Worm (Caenorhabditis elegans): Measurements from ENCODE around the gene sucl-2.

sucl-2 gene

ce11 chrIII:926216-926615 lies 25.0 kb upstream of the sucl-2 start, which contains the start of gene pef-1:
pef-1 (minus strand) TSS chrIII:926316.
- no peak for TF ChIP-seq nhr-232 (tag; optimal IDR thresholded peaks at IDR 0.05)
- no peak for TF ChIP-seq ceh-19 (GFP tag; optimal IDR thresholded peaks at IDR 0.05)
- TF ChIP-seq K09A11.1 (tag; optimal IDR thresholded peaks at IDR 0.05; ENCODE audit: insufficient read depth) = no peak
- no peak for TF ChIP-seq gmeb-2 (tag; optimal IDR thresholded peaks at IDR 0.05)
- no peak for TF ChIP-seq K02D7.2 (tag; optimal IDR thresholded peaks at IDR 0.05)
- no peak for TF ChIP-seq elt-4 (tag; optimal IDR thresholded peaks at IDR 0.05)
- no peak for TF ChIP-seq rnt-1 (tag; optimal IDR thresholded peaks at IDR 0.05)
- TF ChIP-seq ceh-9 (tag; optimal IDR thresholded peaks at IDR 0.05) = no peak
- TF ChIP-seq pag-3 (tag; optimal IDR thresholded peaks at IDR 0.05; ENCODE audit: borderline replicate concordance) = no peak
- no peak for TF ChIP-seq hlh-6 (tag; optimal IDR thresholded peaks at IDR 0.05)
- no peak for TF ChIP-seq ztf-16 (tag; optimal IDR thresholded peaks at IDR 0.05)
- TF ChIP-seq T23F11.4 (GFP tag; optimal IDR thresholded peaks at IDR 0.05) = no peak

- no peak for TF ChIP-seq pros-1 (tag; optimal IDR thresholded peaks at IDR 0.05)
- TF ChIP-seq fax-1 (tag; optimal IDR thresholded peaks at IDR 0.05) = no peak
- TF ChIP-seq elt-2 (tag; optimal IDR thresholded peaks at IDR 0.05) = no peak
- TF ChIP-seq nhr-11 (tag; optimal IDR thresholded peaks at IDR 0.05) = no peak
- TF ChIP-seq odd-2 (tag; optimal IDR thresholded peaks at IDR 0.05) = no peak
- TF ChIP-seq mec-3 (tag; optimal IDR thresholded peaks at IDR 0.05; ENCODE audit: borderline replicate concordance) = no peak
- TF ChIP-seq ceh-48 (tag; optimal IDR thresholded peaks at IDR 0.05) = no peak
- no peak for TF ChIP-seq tbx-2 (tag; optimal IDR thresholded peaks at IDR 0.05)
- TF ChIP-seq pat-9 (tag; optimal IDR thresholded peaks at IDR 0.05) = no peak
- no peak for TF ChIP-seq ceh-30 (tag; optimal IDR thresholded peaks at IDR 0.05)
- no peak for TF ChIP-seq ceh-9 (tag; optimal IDR thresholded peaks at IDR 0.05)
- TF ChIP-seq ceh-34 (tag; optimal IDR thresholded peaks at IDR 0.05) = no peak
- no peak for TF ChIP-seq ets-4 (tag; optimal IDR thresholded peaks at IDR 0.05)
- TF ChIP-seq madf-2 (tag; optimal IDR thresholded peaks at IDR 0.05) = no peak
- TF ChIP-seq rnt-1 (tag; optimal IDR thresholded peaks at IDR 0.05) = no peak
Observed at ce11 chrIII:919322-919721, 18.1 kb upstream of the sucl-2 start, which contains the start of gene F23H11.7. F23H11.7 (minus strand) TSS chrIII:919422.

- no peak for TF ChIP-seq pag-3 (tag; optimal IDR thresholded peaks at IDR 0.05; ENCODE audit: borderline replicate concordance)
- TF ChIP-seq ceh-9 (tag; optimal IDR thresholded peaks at IDR 0.05) = no peak
- TF ChIP-seq K02D7.2 (tag; optimal IDR thresholded peaks at IDR 0.05) = no peak
- TF ChIP-seq ceh-24 (tag; optimal IDR thresholded peaks at IDR 0.05) = no peak
- no peak for TF ChIP-seq nfya-1 (tag; optimal IDR thresholded peaks at IDR 0.05)
- no peak for TF ChIP-seq ahr-1 (tag; optimal IDR thresholded peaks at IDR 0.05)
- TF ChIP-seq dmd-4 (tag; optimal IDR thresholded peaks at IDR 0.05; ENCODE audit: borderline replicate concordance) = no peak
- TF ChIP-seq unc-3 (GFP tag; conservative IDR thresholded peaks at IDR 0.05) = no peak
- no peak for TF ChIP-seq unc-3 (tag; optimal IDR thresholded peaks at IDR 0.05)
- TF ChIP-seq tbx-2 (tag; optimal IDR thresholded peaks at IDR 0.05) = no peak
- no peak for TF ChIP-seq che-1 (tag; optimal IDR thresholded peaks at IDR 0.05)
- no peak for TF ChIP-seq dve-1 (tag; optimal IDR thresholded peaks at IDR 0.05)
- no peak for TF ChIP-seq unc-86 (tag; optimal IDR thresholded peaks at IDR 0.05)
- TF ChIP-seq lim-6 (tag; optimal IDR thresholded peaks at IDR 0.05) = no peak
- no peak for TF ChIP-seq hlh-13 (GFP tag; optimal IDR thresholded peaks at IDR 0.05)
- TF ChIP-seq npax-4 (tag; optimal IDR thresholded peaks at IDR 0.05) = no peak
- no peak for TF ChIP-seq ets-4 (tag; optimal IDR thresholded peaks at IDR 0.05)
- TF ChIP-seq T23F11.4 (GFP tag; optimal IDR thresholded peaks at IDR 0.05) = no peak
- no peak for TF ChIP-seq fax-1 (tag; optimal IDR thresholded peaks at IDR 0.05)
- no peak for TF ChIP-seq hlh-6 (tag; optimal IDR thresholded peaks at IDR 0.05)
Observed at ce11 chrIII:916897-917296, 15.7 kb upstream of the sucl-2 start, which contains the start of gene idpp-13. idpp-13 (minus strand) TSS chrIII:916997.

Measured in whole organism, late embryonic.